Worm (Caenorhabditis elegans): Measurements from ENCODE around the gene hpx-2.
A peak's percentile ranks its signal among the peaks of the same experiment; 100 is the strongest.

Gene hpx-2

DNA sequence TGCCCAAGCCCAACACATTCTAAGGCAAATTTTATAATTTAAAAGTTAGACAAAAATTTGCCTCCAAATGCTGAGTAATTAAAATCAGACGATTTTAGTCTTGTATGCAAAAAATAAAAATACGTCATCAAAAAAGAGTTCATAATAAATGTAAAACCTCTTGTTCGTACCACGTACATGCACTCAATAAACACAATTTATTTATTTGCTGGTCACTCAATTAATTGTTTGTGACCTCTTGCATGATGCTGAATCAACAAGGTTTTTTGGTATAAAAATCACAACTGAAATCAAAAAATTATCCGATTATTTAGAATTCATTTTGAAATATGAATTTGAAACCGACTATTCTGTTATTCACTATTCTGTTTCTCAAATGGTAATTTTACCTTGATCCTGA, at the start of gene hpx-2:
Gene hpx-2 (plus strand): TSS at position 301 of the 400 bp plus-strand sequence.
- no peak for TF ChIP-seq lin-11 (tag; optimal IDR thresholded peaks at IDR 0.05)
- TF ChIP-seq T23F11.4 (GFP tag; optimal IDR thresholded peaks at IDR 0.05), result no peak
- TF ChIP-seq pax-1 (tag; optimal IDR thresholded peaks at IDR 0.05), result no peak
- no peak for TF ChIP-seq unc-3 (GFP tag; conservative IDR thresholded peaks at IDR 0.05)
- no peak for TF ChIP-seq unc-3 (tag; optimal IDR thresholded peaks at IDR 0.05)
- TF ChIP-seq ahr-1 (tag; optimal IDR thresholded peaks at IDR 0.05), result no peak
- no peak for TF ChIP-seq fkh-10 (GFP tag; optimal IDR thresholded peaks at IDR 0.05)
- no peak for TF ChIP-seq elt-4 (tag; optimal IDR thresholded peaks at IDR 0.05)
- no peak for TF ChIP-seq ama-1 (optimal IDR thresholded peaks at IDR 0.05)

DNA sequence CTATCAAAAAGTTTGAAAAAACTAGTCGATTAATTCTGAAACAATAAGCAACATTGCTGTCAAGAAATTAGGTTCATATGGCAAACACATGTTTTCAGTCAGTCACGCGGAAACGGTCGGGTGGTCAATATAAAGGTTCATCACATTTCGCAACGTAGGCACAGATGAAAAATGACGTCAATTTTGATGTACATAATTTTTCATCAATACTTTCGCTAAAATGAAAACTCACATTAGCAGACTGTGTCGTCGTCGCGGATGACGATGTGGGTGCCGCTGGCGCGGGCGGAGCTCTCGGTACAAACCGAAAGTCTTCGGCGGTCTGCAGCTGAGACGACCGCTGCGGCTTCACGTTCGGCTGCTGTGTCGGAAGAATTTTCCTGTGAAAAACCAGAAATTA, 46.4 kb upstream of the hpx-2 start, which contains the start of gene swan-2:
Gene swan-2 (minus strand): TSS at position 380 of the 400 bp plus-strand sequence.
- TF ChIP-seq pax-1 (tag; optimal IDR thresholded peaks at IDR 0.05), result no peak
- no peak for TF ChIP-seq odd-2 (tag; optimal IDR thresholded peaks at IDR 0.05)
- no peak for TF ChIP-seq ceh-6 (GFP tag; optimal IDR thresholded peaks at IDR 0.05)

DNA sequence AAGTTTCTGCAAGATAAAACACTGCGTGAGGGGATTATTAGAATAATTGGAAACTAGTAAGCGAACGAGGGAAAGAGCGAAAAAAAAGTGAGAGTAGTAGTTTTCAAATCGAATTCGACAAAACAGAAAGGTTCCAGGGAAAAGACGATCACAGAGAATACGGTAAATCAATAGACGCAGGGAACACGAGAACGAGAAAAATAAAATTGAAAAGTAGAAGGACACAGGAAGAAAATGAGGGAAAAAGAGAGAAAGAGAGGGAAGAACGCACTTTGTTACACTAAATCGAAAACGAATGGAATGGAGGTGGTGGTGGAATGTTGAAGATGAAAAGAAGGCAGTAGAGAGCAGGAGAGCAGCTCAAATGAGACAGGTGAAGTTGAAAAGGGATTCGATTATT, 43.0 kb upstream of the hpx-2 start, which contains the start of gene swan-1:
Gene swan-1 (minus strand): TSS at position 6 of the 400 bp plus-strand sequence.
- TF ChIP-seq syd-9 (tag; optimal IDR thresholded peaks at IDR 0.05) (no peak), T23F11.4 (GFP tag; optimal IDR thresholded peaks at IDR 0.05) (no peak), ceh-24 (tag; optimal IDR thresholded peaks at IDR 0.05) (no peak), nfya-1 (tag; optimal IDR thresholded peaks at IDR 0.05) (no peak), odd-2 (tag; optimal IDR thresholded peaks at IDR 0.05) (no peak), ceh-18 (tag; optimal IDR thresholded peaks at IDR 0.05) (no peak), C08G9.2 (tag; optimal IDR thresholded peaks at IDR 0.05) (no peak), ceh-19 (GFP tag; optimal IDR thresholded peaks at IDR 0.05) (no peak), elt-4 (tag; optimal IDR thresholded peaks at IDR 0.05) (no peak), zip-5 (tag; optimal IDR thresholded peaks at IDR 0.05) (no peak), sox-2 (GFP tag; IDR thresholded peaks at IDR 0.05) (no peak), fax-1 (tag; optimal IDR thresholded peaks at IDR 0.05) (no peak), tbx-2 (tag; optimal IDR thresholded peaks at IDR 0.05) (no peak)

DNA sequence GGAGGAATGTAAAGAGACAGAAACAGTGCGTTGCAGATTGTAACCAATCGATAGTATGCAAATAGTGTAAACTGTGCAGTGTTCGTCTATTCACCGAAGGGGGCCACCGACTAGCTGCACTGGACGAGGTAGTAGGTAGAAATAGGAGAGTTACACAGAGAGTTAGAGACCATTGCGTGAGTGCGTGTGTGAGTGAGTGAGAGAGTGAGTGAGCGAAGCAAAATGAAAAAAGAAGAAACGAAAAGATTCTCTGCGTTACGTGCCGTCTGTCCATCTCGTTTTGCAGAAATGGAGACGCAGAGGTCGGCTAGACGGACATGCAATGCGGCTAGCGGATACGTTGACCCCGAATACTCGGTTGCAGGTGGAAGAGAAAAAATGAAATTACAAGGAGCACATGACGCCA, 41.8 kb upstream of the hpx-2 start:
- TF ChIP-seq fkh-10 (GFP tag; optimal IDR thresholded peaks at IDR 0.05) (no peak), ceh-2 (tag; optimal IDR thresholded peaks at IDR 0.05) (peak; percentile 42), C08G9.2 (tag; optimal IDR thresholded peaks at IDR 0.05) (no peak), lin-11 (tag; optimal IDR thresholded peaks at IDR 0.05) (no peak), ceh-9 (tag; optimal IDR thresholded peaks at IDR 0.05) (no peak), ceh-30 (tag; optimal IDR thresholded peaks at IDR 0.05) (peak; percentile 9), hlh-6 (tag; optimal IDR thresholded peaks at IDR 0.05) (no peak), gmeb-2 (tag; optimal IDR thresholded peaks at IDR 0.05) (no peak), nfya-1 (tag; optimal IDR thresholded peaks at IDR 0.05) (peak; percentile 79), odd-2 (tag; optimal IDR thresholded peaks at IDR 0.05) (no peak), elt-4 (tag; optimal IDR thresholded peaks at IDR 0.05) (no peak), elt-2 (tag; optimal IDR thresholded peaks at IDR 0.05) (peak; percentile 18), ref-2 (tag; optimal IDR thresholded peaks at IDR 0.05) (peak; percentile 75), madf-2 (tag; optimal IDR thresholded peaks at IDR 0.05) (no peak), che-1 (tag; optimal IDR thresholded peaks at IDR 0.05) (no peak), ceh-31 (tag; optimal IDR thresholded peaks at IDR 0.05) (peak; percentile 77), ceh-14 (tag; optimal IDR thresholded peaks at IDR 0.05) (peak; percentile 6), ceh-45 (GFP tag; IDR thresholded peaks at IDR 0.05) (no peak), unc-55 (GFP tag; optimal IDR thresholded peaks at IDR 0.05) (peak; percentile 36), pqm-1 (tag; optimal IDR thresholded peaks at IDR 0.05) (no peak), ceh-34 (tag; optimal IDR thresholded peaks at IDR 0.05) (peak; percentile 81), hlh-30 (tag; optimal IDR thresholded peaks at IDR 0.05; ENCODE audit: insufficient read depth) (peak; percentile 59), sox-2 (GFP tag; IDR thresholded peaks at IDR 0.05) (peak; percentile 13; the same call in 1 of the 2 replicates), pha-4 (tag; optimal IDR thresholded peaks at IDR 0.05) (no peak), ceh-6 (GFP tag; optimal IDR thresholded peaks at IDR 0.05) (no peak), mec-3 (tag; optimal IDR thresholded peaks at IDR 0.05; ENCODE audit: borderline replicate concordance) (no peak), Y22D7AL.16 (tag; optimal IDR thresholded peaks at IDR 0.05) (no peak), K09A11.1 (tag; optimal IDR thresholded peaks at IDR 0.05; ENCODE audit: insufficient read depth) (no peak), tbx-2 (tag; optimal IDR thresholded peaks at IDR 0.05) (peak; percentile 82), ztf-16 (tag; optimal IDR thresholded peaks at IDR 0.05) (no peak), ceh-19 (GFP tag; optimal IDR thresholded peaks at IDR 0.05) (no peak), sdc-2 (tag; optimal IDR thresholded peaks at IDR 0.05) (peak; percentile 17), dve-1 (tag; optimal IDR thresholded peaks at IDR 0.05) (no peak), ceh-18 (tag; optimal IDR thresholded peaks at IDR 0.05) (peak; percentile 72), unc-3 (GFP tag; conservative IDR thresholded peaks at IDR 0.05) (no peak), unc-3 (tag; optimal IDR thresholded peaks at IDR 0.05) (no peak), pros-1 (tag; optimal IDR thresholded peaks at IDR 0.05) (peak; percentile 49)

Measured in whole organism, late embryonic.